Worm (Caenorhabditis elegans) whole organism, early embryonic: ENCODE measurements around the gene nrde-3.
A peak's percentile ranks its signal among the peaks of the same experiment; 100 is the strongest.
"Not testable (repeated sequence)": the region's sequence is repeated elsewhere in the genome, so short reads cannot be mapped to it uniquely, and the experiment has no call there.

Experiments
- B0310.2 ChIP-seq: sonication (generic microtip); optimal IDR thresholded peaks from 2 replicates; lab custom pipeline; 2016; ENCODE audit warnings: mild to moderate bottlenecking, missing genetic modification characterization, missing compliant biosample characterization
- F13C5.2 ChIP-seq: sonication (generic microtip); optimal IDR thresholded peaks from 2 replicates; lab custom pipeline; 2017; ENCODE audit warnings: mild to moderate bottlenecking, missing genetic modification characterization, inconsistent platforms, missing compliant biosample characterization
- aly-1 ChIP-seq: sonication (generic microtip); optimal IDR thresholded peaks from 2 replicates; lab custom pipeline; 2016; ENCODE audit warnings: missing genetic modification characterization, missing compliant biosample characterization
- ama-1 ChIP-seq: fragments of 150-350 bp; optimal IDR thresholded peaks from 2 replicates; lab custom pipeline; 2014
- ceh-13 ChIP-seq: fragments of 200-800 bp; sonication (Bioruptor generic); optimal IDR thresholded peaks from 2 replicates; lab custom pipeline; 2018; ENCODE audit warnings: mild to moderate bottlenecking, missing genetic modification characterization, missing compliant biosample characterization
- ceh-36 ChIP-seq: sonication (generic microtip); optimal IDR thresholded peaks from 2 replicates; lab custom pipeline; 2016; ENCODE audit warnings: missing genetic modification characterization, inconsistent platforms, missing compliant biosample characterization
- ets-7 ChIP-seq: sonication (generic microtip); optimal IDR thresholded peaks from 2 replicates; lab custom pipeline; 2016; ENCODE audit warnings: missing genotype, missing genetic modification characterization, missing compliant biosample characterization
- flt-1 ChIP-seq: fragments of 200-800 bp; sonication (Bioruptor generic); IDR thresholded peaks from 2 replicates; pipeline ENCODE4 v1.3.6; 2022; ENCODE audit warnings: missing genetic modification characterization, missing compliant biosample characterization
- hmbx-1 ChIP-seq: sonication (generic microtip); optimal IDR thresholded peaks from 2 replicates; lab custom pipeline; 2016; ENCODE audit warnings: mild to moderate bottlenecking, missing genetic modification characterization, missing compliant biosample characterization
- hmg-4 ChIP-seq: fragments of 200-800 bp; sonication (Bioruptor generic); optimal IDR thresholded peaks from 2 replicates; lab custom pipeline; 2018; ENCODE audit warnings: mild to moderate bottlenecking, missing genetic modification characterization, missing compliant biosample characterization
- hnd-1 ChIP-seq: sonication (generic microtip); optimal IDR thresholded peaks from 2 replicates; lab custom pipeline; 2016; ENCODE audit warnings: missing genetic modification characterization, missing compliant biosample characterization
- pes-1 ChIP-seq: fragments of 200-800 bp; sonication (Bioruptor generic); IDR thresholded peaks from 2 replicates; pipeline ENCODE4 v1.3.6; 2022; ENCODE audit warnings: missing genetic modification reagents, missing genetic modification characterization, missing compliant biosample characterization
- scrt-1 ChIP-seq: fragments of 200-800 bp; sonication (Bioruptor generic); IDR thresholded peaks from 2 replicates; pipeline ENCODE4 v1.3.6; 2022; ENCODE audit warnings: missing genetic modification characterization, missing compliant biosample characterization
- sea-1 ChIP-seq: fragments of 200-800 bp; sonication (Bioruptor generic); conservative IDR thresholded peaks from 2 replicates; pipeline ENCODE4 v1.3.6; 2022; ENCODE audit warnings: missing genetic modification characterization, missing compliant biosample characterization
- tbx-11 ChIP-seq: fragments of 200-800 bp; sonication (Bioruptor generic); IDR thresholded peaks from 2 replicates; pipeline ENCODE4 v1.3.6; 2022; ENCODE audit warnings: missing genetic modification characterization, missing compliant biosample characterization
- tbx-37 ChIP-seq: fragments of 200-800 bp; sonication (Bioruptor generic); conservative IDR thresholded peaks from 2 replicates; pipeline ENCODE4 v1.3.6; 2022; ENCODE audit warnings: missing genetic modification reagents, missing genetic modification characterization, missing compliant biosample characterization
- tra-4 ChIP-seq: sonication (generic microtip); optimal IDR thresholded peaks from 2 replicates; lab custom pipeline; 2017; ENCODE audit warnings: missing genetic modification characterization, missing compliant biosample characterization

Gene nrde-3

ce11 chrX:371761-372285 lies at the start of gene nrde-3:
Gene nrde-3 (plus strand): TSS chrX:372235.
- TF ChIP-seq B0310.2 (tag; lab: Kevin White, UChicago) (no peak), hnd-1 (no peak), tbx-37 (no peak), scrt-1 (GFP tag; lab: Robert Waterston, UW) (no peak), tbx-11 (no peak), pes-1 (GFP tag; lab: Robert Waterston, UW) (no peak), sea-1 (GFP tag; lab: Robert Waterston, UW) (no peak), tra-4 (no peak), ceh-13 (GFP tag; lab: Kevin White, UChicago) (no peak), hmbx-1 (no peak), F13C5.2 (no peak), aly-1 (tag; lab: Kevin White, UChicago) (no peak), hmg-4 (GFP tag; lab: Kevin White, UChicago) (no peak), ets-7 (tag; lab: Kevin White, UChicago) (no peak), ceh-36 (tag; lab: Kevin White, UChicago) (no peak), flt-1 (GFP tag; lab: Robert Waterston, UW) (no peak), ama-1 (lab: Kevin White, UChicago) (no peak)

ce11 chrX:324021-324420 lies 48.0 kb upstream of the nrde-3 start:
- TF ChIP-seq sea-1 (GFP tag; lab: Robert Waterston, UW) (no peak), hnd-1 (no peak), ceh-36 (tag; lab: Kevin White, UChicago) (no peak), tra-4 (no peak), aly-1 (tag; lab: Kevin White, UChicago) (no peak), hmbx-1 (no peak), tbx-11 (no peak), flt-1 (GFP tag; lab: Robert Waterston, UW) (no peak), scrt-1 (GFP tag; lab: Robert Waterston, UW) (no peak), F13C5.2 (no peak)

- no peak for TF ChIP-seq aly-1 (tag; lab: Kevin White, UChicago)
- TF ChIP-seq tbx-37 = no peak
- TF ChIP-seq F13C5.2 = peak; percentile 2
- no peak for TF ChIP-seq ceh-36 (tag; lab: Kevin White, UChicago)
Observed at ce11 chrX:325597-326161, 46.4 kb upstream of the nrde-3 start, which contains the start of gene M02E1.1. Gene M02E1.1 (plus strand): TSS chrX:326111.

ce11 chrX:328736-329135 lies 43.3 kb upstream of the nrde-3 start:
- TF ChIP-seq flt-1 (GFP tag; lab: Robert Waterston, UW) (no peak), hnd-1 (no peak), ama-1 (lab: Kevin White, UChicago) (no peak), tbx-37 (no peak), hmg-4 (GFP tag; lab: Kevin White, UChicago) (no peak), F13C5.2 (no peak), pes-1 (GFP tag; lab: Robert Waterston, UW) (no peak), aly-1 (tag; lab: Kevin White, UChicago) (no peak), hmbx-1 (no peak), tra-4 (no peak), ceh-36 (tag; lab: Kevin White, UChicago) (no peak), scrt-1 (GFP tag; lab: Robert Waterston, UW) (no peak), ets-7 (tag; lab: Kevin White, UChicago) (no peak), sea-1 (GFP tag; lab: Robert Waterston, UW) (no peak), B0310.2 (tag; lab: Kevin White, UChicago) (no peak), ceh-13 (GFP tag; lab: Kevin White, UChicago) (no peak), tbx-11 (no peak)

ce11 chrX:332643-333042 lies 39.4 kb upstream of the nrde-3 start:
- no peak for TF ChIP-seq ama-1 (lab: Kevin White, UChicago)
- TF ChIP-seq aly-1 (tag; lab: Kevin White, UChicago) = no peak

ce11 chrX:334452-334851 lies 37.6 kb upstream of the nrde-3 start:
- TF ChIP-seq hnd-1 = no peak
- no peak for TF ChIP-seq ets-7 (tag; lab: Kevin White, UChicago)
- TF ChIP-seq F13C5.2 = no peak
- no peak for TF ChIP-seq pes-1 (GFP tag; lab: Robert Waterston, UW)
- no peak for TF ChIP-seq hmg-4 (GFP tag; lab: Kevin White, UChicago)
- no peak for TF ChIP-seq tra-4
- TF ChIP-seq ama-1 (lab: Kevin White, UChicago) = no peak
- TF ChIP-seq scrt-1 (GFP tag; lab: Robert Waterston, UW) = no peak
- no peak for TF ChIP-seq hmbx-1
- no peak for TF ChIP-seq flt-1 (GFP tag; lab: Robert Waterston, UW)
- no peak for TF ChIP-seq tbx-37
- TF ChIP-seq ceh-13 (GFP tag; lab: Kevin White, UChicago) = no peak
- no peak for TF ChIP-seq B0310.2 (tag; lab: Kevin White, UChicago)
- no peak for TF ChIP-seq tbx-11

- TF ChIP-seq ceh-36 (tag; lab: Kevin White, UChicago) (no peak), sea-1 (GFP tag; lab: Robert Waterston, UW) (no peak)
Observed at ce11 chrX:343822-344221, 28.2 kb upstream of the nrde-3 start.

ce11 chrX:347117-347516 lies 24.9 kb upstream of the nrde-3 start, which contains the start of gene C04E7.3:
Gene C04E7.3 (minus strand): TSS chrX:347217.
- not testable (repeated sequence) for TF ChIP-seq B0310.2 (tag; lab: Kevin White, UChicago); hmbx-1; hmg-4 (GFP tag; lab: Kevin White, UChicago)
